Fruit fly (Drosophila melanogaster): ENCODE results near the gene CG31176.

DNA sequence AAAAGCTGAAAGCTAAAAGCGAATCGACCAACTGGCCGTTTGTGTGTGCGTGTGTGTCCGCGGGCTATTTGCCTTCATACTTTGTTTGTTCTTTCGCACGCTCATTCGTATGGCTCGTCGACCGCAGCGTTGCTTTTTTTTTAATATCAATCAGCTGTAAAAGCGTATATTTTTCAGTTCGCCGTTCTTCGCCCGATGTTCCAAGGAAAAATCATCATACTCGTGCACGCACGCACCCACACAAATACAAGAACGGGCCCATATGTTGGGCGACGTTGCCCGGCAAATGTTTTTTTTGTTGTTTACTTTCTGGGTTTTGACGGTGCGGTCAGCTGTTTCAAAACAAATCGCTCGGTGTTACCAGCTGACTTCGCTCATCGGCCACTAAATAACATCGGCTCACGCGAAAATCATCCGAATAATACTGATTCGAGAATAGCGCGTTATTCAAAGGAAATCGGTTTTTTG, 58.8 kb downstream of the CG31176 start, which contains the start of gene E2f1:
- TF ChIP-seq psq (optimal IDR thresholded peaks at IDR 0.05) (no peak), Sin3A (optimal IDR thresholded peaks at IDR 0.05) (no peak), insv (optimal IDR thresholded peaks at IDR 0.05) (no peak)

Measured in Kc167 (cell line).